Worm (Caenorhabditis elegans) whole organism, L2 larva: ENCODE measurements around the gene moc-1.
A peak's percentile ranks its signal among the peaks of the same experiment; 100 is the strongest.

Source experiments
- C34F6.9 ChIP-seq: fragments of 150-350 bp; optimal IDR thresholded peaks from 2 replicates; lab custom pipeline; 2014; ENCODE audit warnings: missing biosample characterization, missing genetic modification characterization
- F13H6.1 ChIP-seq: sonication (generic microtip); optimal IDR thresholded peaks from 2 replicates; lab custom pipeline; 2016; ENCODE audit warnings: missing genetic modification characterization, missing compliant biosample characterization
- R02D3.7 ChIP-seq: fragments of 150-350 bp; optimal IDR thresholded peaks from 2 replicates; lab custom pipeline; 2014; ENCODE audit warnings: missing biosample characterization, missing genetic modification characterization
- Y55F3AM.14 ChIP-seq: fragments of 200-800 bp; sonication (Bioruptor generic); optimal IDR thresholded peaks from 2 replicates; lab custom pipeline; 2018; ENCODE audit warnings: mild to moderate bottlenecking, missing genetic modification characterization, missing compliant biosample characterization
- ZK546.5 ChIP-seq: sonication (generic microtip); optimal IDR thresholded peaks from 2 replicates; lab custom pipeline; 2017; ENCODE audit warnings: missing biosample characterization, missing genetic modification characterization
- ama-1 ChIP-seq: fragments of 150-350 bp; optimal IDR thresholded peaks from 2 replicates; lab custom pipeline; 2018; ENCODE audit warnings: inconsistent platforms
- blmp-1 ChIP-seq: sonication (generic microtip); optimal IDR thresholded peaks from 2 replicates; lab custom pipeline; 2017; ENCODE audit warnings: missing genetic modification characterization, mild to moderate bottlenecking, missing compliant biosample characterization, antibody characterized with exemption, moderate library complexity; ENCODE audit not compliant: insufficient read depth
- ceh-16 ChIP-seq: fragments of 150-350 bp; optimal IDR thresholded peaks from 2 replicates; lab custom pipeline; 2014; ENCODE audit warnings: missing biosample characterization, missing genetic modification characterization
- crh-2 ChIP-seq: sonication (generic microtip); optimal IDR thresholded peaks from 2 replicates; lab custom pipeline; 2017; ENCODE audit warnings: missing biosample characterization, missing genetic modification characterization
- dmd-4 ChIP-seq: sonication (generic microtip); optimal IDR thresholded peaks from 2 replicates; lab custom pipeline; 2017; ENCODE audit warnings: missing biosample characterization, missing genetic modification characterization
- egl-27 ChIP-seq: sonication (generic microtip); optimal IDR thresholded peaks from 3 replicates; lab custom pipeline; 2017; ENCODE audit warnings: missing biosample characterization, missing genetic modification reagents, missing genetic modification characterization
- elt-1 ChIP-seq: fragments of 150-350 bp; optimal IDR thresholded peaks from 2 replicates; lab custom pipeline; 2014; ENCODE audit warnings: missing biosample characterization, missing genetic modification characterization
- elt-3 ChIP-seq: sonication (generic microtip); optimal IDR thresholded peaks from 2 replicates; lab custom pipeline; 2017; ENCODE audit warnings: missing biosample characterization, missing genetic modification characterization
- fos-1 ChIP-seq: fragments of 150-350 bp; optimal IDR thresholded peaks from 2 replicates; lab custom pipeline; 2014; ENCODE audit warnings: missing biosample characterization, missing genetic modification characterization
- gmeb-1 ChIP-seq: fragments of 150-350 bp; optimal IDR thresholded peaks from 2 replicates; lab custom pipeline; 2014; ENCODE audit warnings: missing biosample characterization, missing genetic modification characterization
- lin-13 ChIP-seq: fragments of 150-350 bp; optimal IDR thresholded peaks from 2 replicates; lab custom pipeline; 2014; ENCODE audit warnings: missing biosample characterization, missing genetic modification reagents, missing genetic modification characterization
- lsy-2 ChIP-seq, 2 experiments: fragments of 150-350 bp in 1 of 2; sonication (generic microtip) in 1 of 2; optimal IDR thresholded peaks; 2 replicates each; lab custom pipeline; 2014 to 2017; ENCODE audit warnings: missing biosample characterization in 2 of 2, missing genetic modification characterization in 2 of 2
- mbf-1 ChIP-seq: sonication (generic microtip); optimal IDR thresholded peaks from 2 replicates; lab custom pipeline; 2017; ENCODE audit warnings: missing biosample characterization, missing genetic modification characterization
- mdl-1 ChIP-seq, 2 experiments: fragments of 150-350 bp in 1 of 2; sonication (generic microtip) in 1 of 2; optimal IDR thresholded peaks; 2 replicates each; lab custom pipeline; 2017; ENCODE audit warnings: missing biosample characterization in 2 of 2, missing genetic modification characterization in 2 of 2
- nhr-10 ChIP-seq: sonication (generic microtip); optimal IDR thresholded peaks from 2 replicates; lab custom pipeline; 2017; ENCODE audit warnings: missing biosample characterization, missing genetic modification characterization
- nhr-12 ChIP-seq: fragments of 150-350 bp; optimal IDR thresholded peaks from 2 replicates; lab custom pipeline; 2014; ENCODE audit warnings: missing biosample characterization, missing genetic modification characterization
- nhr-129 ChIP-seq: fragments of 150-350 bp; optimal IDR thresholded peaks from 2 replicates; lab custom pipeline; 2014; ENCODE audit warnings: missing biosample characterization, missing genetic modification characterization
- nhr-21 ChIP-seq: fragments of 150-350 bp; optimal IDR thresholded peaks from 2 replicates; lab custom pipeline; 2014; ENCODE audit warnings: missing biosample characterization, missing genetic modification characterization
- nhr-23 ChIP-seq: fragments of 150-350 bp; optimal IDR thresholded peaks from 2 replicates; lab custom pipeline; 2014; ENCODE audit warnings: missing biosample characterization, missing genetic modification reagents, missing genetic modification characterization
- nhr-237 ChIP-seq: fragments of 150-350 bp; optimal IDR thresholded peaks from 2 replicates; lab custom pipeline; 2014; ENCODE audit warnings: missing biosample characterization, missing genetic modification characterization
- nhr-25 ChIP-seq: fragments of 150-350 bp; sonication (generic microtip); optimal IDR thresholded peaks from 3 replicates; lab custom pipeline; 2014; ENCODE audit warnings: missing biosample characterization, missing genetic modification characterization
- nhr-6 ChIP-seq: fragments of 150-350 bp; optimal IDR thresholded peaks from 2 replicates; lab custom pipeline; 2014; ENCODE audit warnings: missing biosample characterization, missing genetic modification characterization
- nhr-77 ChIP-seq: fragments of 150-350 bp; optimal IDR thresholded peaks from 2 replicates; lab custom pipeline; 2014; ENCODE audit warnings: missing biosample characterization, missing genetic modification characterization
- peb-1 ChIP-seq: fragments of 150-350 bp; optimal IDR thresholded peaks from 2 replicates; lab custom pipeline; 2014; ENCODE audit warnings: missing biosample characterization, missing genetic modification characterization
- sem-4 ChIP-seq: fragments of 150-350 bp; optimal IDR thresholded peaks from 2 replicates; lab custom pipeline; 2014; ENCODE audit warnings: missing biosample characterization, missing genetic modification reagents, missing genetic modification characterization
- skn-1 ChIP-seq: sonication (generic microtip); optimal IDR thresholded peaks from 2 replicates; lab custom pipeline; 2017; ENCODE audit warnings: missing biosample characterization, missing genetic modification characterization
- sma-3 ChIP-seq: sonication (generic microtip); optimal IDR thresholded peaks from 2 replicates; lab custom pipeline; 2016; ENCODE audit warnings: missing genetic modification reagents, missing genetic modification characterization, missing compliant biosample characterization
- sma-9 ChIP-seq, 2 experiments: fragments of 150-350 bp in 1 of 2; sonication (generic microtip) in 1 of 2; optimal IDR thresholded peaks; 2 replicates each; lab custom pipeline; 2014 to 2016; ENCODE audit warnings: missing genetic modification characterization in 2 of 2, mild to moderate bottlenecking in 1 of 2, missing biosample characterization in 1 of 2, missing compliant biosample characterization in 1 of 2, missing genetic modification reagents in 1 of 2, moderate library complexity in 1 of 2
- snpc-4 ChIP-seq: fragments of 150-350 bp; optimal IDR thresholded peaks from 2 replicates; lab custom pipeline; 2014; ENCODE audit warnings: missing biosample characterization, missing genetic modification characterization
- unc-39 ChIP-seq: fragments of 150-350 bp; optimal IDR thresholded peaks from 2 replicates; lab custom pipeline; 2014; ENCODE audit warnings: missing biosample characterization, missing genetic modification characterization
- unc-55 ChIP-seq: fragments of 150-350 bp; sonication (generic microtip); optimal IDR thresholded peaks from 3 replicates; lab custom pipeline; 2014; ENCODE audit warnings: missing biosample characterization, missing genetic modification reagents, missing genetic modification characterization
- zag-1 ChIP-seq: fragments of 150-350 bp; optimal IDR thresholded peaks from 2 replicates; lab custom pipeline; 2014; ENCODE audit warnings: missing biosample characterization, missing genetic modification characterization
- ztf-1 ChIP-seq: fragments of 200-800 bp; sonication (Bioruptor generic); conservative IDR thresholded peaks from 2 replicates; pipeline ENCODE4 v1.3.6; 2022; ENCODE audit warnings: missing genetic modification characterization, missing compliant biosample characterization
- ztf-4 ChIP-seq: fragments of 150-350 bp; optimal IDR thresholded peaks from 2 replicates; lab custom pipeline; 2014; ENCODE audit warnings: missing biosample characterization, missing genetic modification characterization

The moc-1 gene

ce11 chrX:10155127-10155526 is 16.7 kb upstream of the moc-1 start:
- no peak for TF ChIP-seq dmd-4 (tag; lab: Kevin White, UChicago)
- TF ChIP-seq ztf-4 (tag; lab: Kevin White, UChicago), result no peak
- no peak for TF ChIP-seq sem-4 (tag; lab: Kevin White, UChicago)
- TF ChIP-seq lin-13 (GFP tag; lab: Kevin White, UChicago), result no peak
- TF ChIP-seq unc-55 (GFP tag; lab: Kevin White, UChicago), result no peak
- TF ChIP-seq sma-3 (GFP tag; lab: Kevin White, UChicago), result no peak
- TF ChIP-seq blmp-1 (tag; lab: Kevin White, UChicago), result no peak
- no peak for TF ChIP-seq nhr-10 (tag; lab: Kevin White, UChicago)
- no peak for TF ChIP-seq nhr-12
- no peak for TF ChIP-seq elt-3 (tag; lab: Kevin White, UChicago)
- TF ChIP-seq unc-39 (tag; lab: Kevin White, UChicago), result no peak

DNA sequence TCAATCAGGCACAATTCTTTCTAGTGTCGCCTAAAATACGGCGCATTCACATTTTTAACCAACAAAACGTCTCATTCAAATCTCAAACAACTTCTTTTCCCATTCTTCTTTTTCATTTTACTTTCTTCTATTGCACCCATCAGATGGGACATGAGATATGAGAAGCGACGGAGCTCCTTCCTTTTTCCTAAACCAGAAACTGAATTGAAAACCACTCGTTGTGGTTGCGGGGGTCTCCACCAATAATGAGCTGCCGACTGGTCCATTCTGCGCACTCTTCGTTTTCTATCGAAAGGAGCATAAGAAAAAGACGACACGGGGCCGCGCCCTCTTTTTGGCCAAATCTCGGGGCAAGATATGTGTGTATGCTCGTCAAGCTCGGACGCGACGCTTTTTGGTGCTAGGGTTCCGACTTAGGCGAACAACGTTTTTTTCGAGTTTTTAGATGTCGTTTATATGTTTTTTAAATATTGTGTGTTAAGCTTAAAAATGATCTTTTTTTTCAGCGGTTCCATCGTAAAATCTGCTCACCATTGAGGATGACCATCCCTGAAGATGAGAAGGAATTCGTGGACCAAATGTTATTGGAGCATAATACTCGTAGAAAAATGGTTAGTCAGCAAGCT is 16.0 kb upstream of the moc-1 start, which contains the start of gene F09B9.5:
Gene F09B9.5 (plus strand): TSS at position 501 of the 626 bp plus-strand sequence.
- peak; percentile 20 for TF ChIP-seq sem-4 (tag; lab: Kevin White, UChicago)
- no peak for TF ChIP-seq lsy-2 (tag; optimal IDR thresholded peaks at IDR 0.05; lab: Kevin White, UChicago)
- TF ChIP-seq Y55F3AM.14 (GFP tag; lab: Kevin White, UChicago), result no peak
- TF ChIP-seq nhr-129 (tag; lab: Kevin White, UChicago), result no peak
- TF ChIP-seq ceh-16, result no peak
- TF ChIP-seq C34F6.9 (tag; lab: Kevin White, UChicago), result peak; percentile 14
- TF ChIP-seq egl-27 (tag; lab: Kevin White, UChicago), result peak; percentile 20
- no peak for TF ChIP-seq nhr-237
- TF ChIP-seq zag-1, result peak; percentile 6
- no peak for TF ChIP-seq dmd-4 (tag; lab: Kevin White, UChicago)
- TF ChIP-seq peb-1, result no peak

ce11 chrX:10150918-10151317 is 12.5 kb upstream of the moc-1 start:
- TF ChIP-seq nhr-77 (tag; lab: Kevin White, UChicago) (no peak), nhr-6 (no peak), ceh-16 (no peak), nhr-25 (tag; lab: Kevin White, UChicago) (no peak), snpc-4 (tag; lab: Kevin White, UChicago) (no peak), ztf-1 (GFP tag; lab: Robert Waterston, UW) (no peak), ztf-4 (tag; lab: Kevin White, UChicago) (no peak), sma-9 (GFP tag; optimal IDR thresholded peaks at IDR 0.05; lab: Kevin White, UChicago) (no peak), sma-9 (tag; optimal IDR thresholded peaks at IDR 0.05; lab: Kevin White, UChicago) (no peak), zag-1 (no peak)
- TF ChIP-seq, all 48 proteins: peak for 0

DNA sequence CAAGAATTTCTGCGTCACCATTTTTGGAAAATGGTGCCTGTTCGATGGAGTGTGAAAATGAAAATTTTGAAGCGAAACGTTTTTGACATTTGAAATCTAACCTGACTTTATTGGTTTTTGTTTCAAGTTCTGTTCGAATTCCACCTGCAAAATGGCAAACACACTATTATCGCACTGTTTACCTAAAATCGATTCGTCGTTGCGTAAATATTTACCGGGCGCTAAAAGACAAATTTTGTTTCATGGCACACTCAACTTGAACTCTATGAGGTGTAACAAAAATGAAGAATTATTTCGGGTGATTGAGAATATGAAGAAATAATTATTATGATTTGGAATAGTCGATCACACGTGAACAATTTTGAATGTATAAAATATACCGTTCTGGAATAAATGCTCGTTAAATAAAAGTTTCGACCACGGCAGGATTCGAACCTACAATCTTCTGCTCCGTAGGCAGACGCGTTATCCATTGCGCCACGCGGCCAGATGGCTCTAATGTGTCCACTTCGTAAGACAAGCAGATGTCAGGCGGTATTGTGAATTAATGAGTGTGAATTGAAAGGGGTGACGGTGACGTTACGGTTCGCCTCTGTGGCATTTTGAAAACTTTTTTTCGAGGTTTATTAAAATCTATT is 9.9 kb upstream of the moc-1 start:
- TF ChIP-seq skn-1 (no peak), crh-2 (tag; lab: Kevin White, UChicago) (peak; percentile 45), R02D3.7 (tag; lab: Kevin White, UChicago) (no peak), Y55F3AM.14 (GFP tag; lab: Kevin White, UChicago) (no peak), unc-39 (tag; lab: Kevin White, UChicago) (no peak), zag-1 (no peak), egl-27 (tag; lab: Kevin White, UChicago) (no peak), nhr-23 (tag; lab: Kevin White, UChicago) (no peak), sma-3 (GFP tag; lab: Kevin White, UChicago) (peak; percentile 23), F13H6.1 (peak; percentile 42), ZK546.5 (tag; lab: Kevin White, UChicago) (no peak), nhr-10 (tag; lab: Kevin White, UChicago) (no peak), ceh-16 (no peak), snpc-4 (tag; lab: Kevin White, UChicago) (no peak), mdl-1 (tag; optimal IDR thresholded peaks at IDR 0.05; lab: Kevin White, UChicago) (no peak), lin-13 (GFP tag; lab: Kevin White, UChicago) (peak; percentile 16), gmeb-1 (no peak), fos-1 (tag; lab: Kevin White, UChicago) (no peak), nhr-237 (no peak), nhr-129 (tag; lab: Kevin White, UChicago) (no peak), ztf-4 (tag; lab: Kevin White, UChicago) (no peak), sem-4 (tag; lab: Kevin White, UChicago) (no peak), dmd-4 (tag; lab: Kevin White, UChicago) (no peak), ama-1 (lab: Kevin White, UChicago) (no peak), elt-1 (no peak), nhr-6 (no peak), mbf-1 (tag; lab: Kevin White, UChicago) (no peak), nhr-21 (tag; lab: Kevin White, UChicago) (no peak), nhr-12 (no peak)
